Worm (Caenorhabditis elegans): Measurements from ENCODE around the gene acl-2.

The acl-2 gene

DNA sequence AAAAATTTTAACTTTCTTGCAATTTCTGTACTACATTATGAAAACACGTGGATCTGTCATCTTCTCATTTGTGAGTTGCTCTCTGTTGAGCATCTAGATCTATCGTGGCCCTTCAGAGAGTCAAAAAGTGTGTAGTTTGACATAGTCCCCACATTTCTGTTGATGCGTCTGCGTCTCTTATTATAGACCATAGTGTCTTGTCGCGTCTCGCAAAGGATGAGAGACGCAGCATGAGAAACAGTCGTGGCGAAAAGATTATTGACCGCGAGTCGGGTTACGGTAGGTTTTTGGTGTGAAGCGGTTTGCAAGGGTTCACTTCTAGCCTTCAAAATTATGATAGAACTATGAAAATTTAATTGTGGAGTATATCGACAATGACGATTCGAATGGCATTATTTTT lies 11.4 kb upstream of the acl-2 start (continued):
- TF ChIP-seq ztf-11 (tag; optimal IDR thresholded peaks at IDR 0.05): no peak

DNA sequence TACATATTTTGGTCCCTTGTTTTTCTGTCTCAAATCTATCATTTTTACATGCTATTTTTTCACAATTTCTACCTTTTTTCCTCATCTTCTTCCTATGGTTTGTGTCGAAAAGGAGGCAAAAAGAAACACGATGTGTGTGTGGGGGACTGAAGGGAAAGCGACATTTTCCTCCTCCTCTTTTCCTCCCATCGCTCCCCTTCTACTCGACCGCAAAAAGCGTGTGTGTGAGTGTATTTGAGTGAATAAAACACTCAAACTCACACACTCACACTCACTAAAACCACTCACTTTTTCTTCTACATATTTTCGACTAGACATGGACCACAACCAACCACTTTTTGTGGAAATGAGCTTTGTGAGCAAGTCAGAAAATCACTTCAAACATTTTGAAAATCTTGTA lies 10.6 kb upstream of the acl-2 start:
- TF ChIP-seq sptf-1 (tag; optimal IDR thresholded peaks at IDR 0.05) (peak; percentile 63), blmp-1 (tag; optimal IDR thresholded peaks at IDR 0.05) (no peak)

DNA sequence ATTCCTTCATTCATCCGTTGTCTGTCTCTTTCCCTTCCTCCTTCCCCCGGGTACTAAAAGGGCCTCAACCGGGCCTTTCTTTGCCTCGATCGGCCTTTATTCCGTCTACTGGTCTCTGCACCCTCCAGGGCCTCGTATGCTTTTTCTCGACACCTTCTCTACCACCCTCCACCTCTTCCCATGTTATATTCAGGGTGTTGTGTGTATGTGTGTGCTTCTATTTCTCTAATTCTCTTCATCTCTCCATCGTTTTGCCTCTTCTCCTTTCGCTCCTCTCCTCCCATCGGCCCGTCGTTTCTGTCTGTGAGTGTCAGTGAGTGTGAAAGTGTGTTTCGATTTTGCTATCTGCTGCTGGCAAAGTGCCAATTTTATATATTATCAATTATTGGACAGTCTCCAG lies 8.9 kb upstream of the acl-2 start:
- peak; percentile 63 for TF ChIP-seq mls-2 (tag; optimal IDR thresholded peaks at IDR 0.05)
- peak; percentile 60 for TF ChIP-seq hlh-1 (tag; optimal IDR thresholded peaks at IDR 0.05)
- TF ChIP-seq nhr-2 (tag; optimal IDR thresholded peaks at IDR 0.05): peak; percentile 67
- peak; percentile 20 for TF ChIP-seq bed-3 (GFP tag; optimal IDR thresholded peaks at IDR 0.05)
- peak; percentile 74 for TF ChIP-seq lsy-2 (tag; optimal IDR thresholded peaks at IDR 0.05)
- TF ChIP-seq mep-1 (tag; optimal IDR thresholded peaks at IDR 0.05): peak; percentile 50
- no peak for TF ChIP-seq ztf-11 (tag; optimal IDR thresholded peaks at IDR 0.05)
- no peak for TF ChIP-seq zip-8 (tag; optimal IDR thresholded peaks at IDR 0.05)
- peak; percentile 68 for TF ChIP-seq sptf-1 (tag; optimal IDR thresholded peaks at IDR 0.05)
- TF ChIP-seq ham-2 (GFP tag; optimal IDR thresholded peaks at IDR 0.05): peak; percentile 41
- peak; percentile 22 for TF ChIP-seq pha-4 (tag; optimal IDR thresholded peaks at IDR 0.05)
- TF ChIP-seq drap-1 (GFP tag; optimal IDR thresholded peaks at IDR 0.05): peak; percentile 18
- TF ChIP-seq ceh-83 (GFP tag; optimal IDR thresholded peaks at IDR 0.05): no peak
- no peak for TF ChIP-seq flh-1 (GFP tag; optimal IDR thresholded peaks at IDR 0.05)
- TF ChIP-seq nhr-237 (tag; optimal IDR thresholded peaks at IDR 0.05): peak; percentile 15
- TF ChIP-seq ces-1 (GFP tag; optimal IDR thresholded peaks at IDR 0.05): peak; percentile 58
- peak; percentile 78 for TF ChIP-seq unc-120 (tag; optimal IDR thresholded peaks at IDR 0.05; ENCODE audit: poor library complexity, severe bottlenecking)
- no peak for TF ChIP-seq mab-5 (tag; optimal IDR thresholded peaks at IDR 0.05)
- peak; percentile 11 for TF ChIP-seq cnd-1 (tag; optimal IDR thresholded peaks at IDR 0.05)
- peak; percentile 49 for TF ChIP-seq unc-62 (GFP tag; optimal IDR thresholded peaks at IDR 0.05)
- peak; percentile 69 for TF ChIP-seq lin-13 (tag; optimal IDR thresholded peaks at IDR 0.05)
- peak; percentile 10 for TF ChIP-seq M03D4.4 (tag; optimal IDR thresholded peaks at IDR 0.05)
- peak; percentile 29 for TF ChIP-seq ceh-39 (tag; optimal IDR thresholded peaks at IDR 0.05)

DNA sequence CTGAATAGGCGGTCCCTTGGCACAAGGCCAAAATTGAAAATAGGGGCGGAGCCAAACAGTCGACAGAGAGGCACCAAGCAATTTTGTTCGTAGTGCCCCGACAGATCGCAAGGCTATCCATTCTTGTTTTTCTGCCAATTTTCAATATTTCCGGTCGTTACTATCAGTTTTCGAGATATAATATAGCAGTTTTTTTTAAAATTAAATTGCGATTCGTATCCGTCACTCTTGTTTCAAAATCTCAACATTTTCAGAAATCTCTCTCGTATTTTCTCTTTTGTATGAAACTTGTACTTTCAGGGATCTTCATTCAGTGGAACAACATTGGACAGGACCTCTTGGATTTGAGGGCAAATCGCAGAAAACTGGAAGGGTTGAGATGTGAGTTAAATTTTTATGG lies 6.1 kb upstream of the acl-2 start, which contains the start of gene F57A8.1:
Gene F57A8.1 (plus strand): TSS at position 301 of the 400 bp plus-strand sequence.
- TF ChIP-seq ceh-43 (GFP tag; optimal IDR thresholded peaks at IDR 0.05) (no peak), nhr-12 (tag; optimal IDR thresholded peaks at IDR 0.05) (no peak), unc-62 (GFP tag; optimal IDR thresholded peaks at IDR 0.05) (no peak), elt-1 (tag; optimal IDR thresholded peaks at IDR 0.05; ENCODE audit: borderline replicate concordance, insufficient read depth) (no peak), M03D4.4 (tag; optimal IDR thresholded peaks at IDR 0.05) (no peak), hlh-1 (tag; optimal IDR thresholded peaks at IDR 0.05) (no peak), bed-3 (GFP tag; optimal IDR thresholded peaks at IDR 0.05) (no peak), cnd-1 (tag; optimal IDR thresholded peaks at IDR 0.05) (no peak), pha-4 (tag; optimal IDR thresholded peaks at IDR 0.05) (no peak), unc-120 (tag; optimal IDR thresholded peaks at IDR 0.05; ENCODE audit: poor library complexity, severe bottlenecking) (no peak), snpc-4 (tag; optimal IDR thresholded peaks at IDR 0.05) (no peak), lin-32 (GFP tag; optimal IDR thresholded peaks at IDR 0.05) (no peak), zip-8 (tag; optimal IDR thresholded peaks at IDR 0.05) (no peak), elt-3 (tag; optimal IDR thresholded peaks at IDR 0.05) (no peak), flh-1 (GFP tag; optimal IDR thresholded peaks at IDR 0.05) (no peak), ceh-83 (GFP tag; optimal IDR thresholded peaks at IDR 0.05) (no peak), sptf-1 (tag; optimal IDR thresholded peaks at IDR 0.05) (no peak), blmp-1 (tag; optimal IDR thresholded peaks at IDR 0.05) (no peak)

DNA sequence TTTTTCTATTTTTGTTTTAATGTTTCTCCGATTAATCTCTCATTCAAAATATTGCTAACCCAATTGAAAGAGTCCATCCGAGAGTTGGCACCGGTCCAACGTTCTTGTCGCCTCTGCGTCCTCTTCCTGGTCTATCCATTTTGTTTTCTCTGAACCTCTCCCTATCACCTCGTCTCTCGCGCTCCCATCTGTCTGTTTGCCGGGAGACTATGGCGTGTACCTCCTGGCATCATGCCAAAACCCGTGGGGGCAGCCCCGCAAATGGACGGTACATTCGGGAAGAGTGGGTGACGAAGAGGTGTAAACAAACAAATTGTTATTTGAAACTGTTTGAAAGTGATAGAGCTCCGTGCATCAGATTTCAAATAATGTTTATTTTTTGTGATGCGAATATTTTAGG lies 5.4 kb upstream of the acl-2 start, which contains the start of gene T06E8.2:
Gene T06E8.2 (minus strand): TSS at position 139 of the 400 bp plus-strand sequence.
- TF ChIP-seq ceh-39 (tag; optimal IDR thresholded peaks at IDR 0.05) (no peak), elt-1 (tag; optimal IDR thresholded peaks at IDR 0.05; ENCODE audit: borderline replicate concordance, insufficient read depth) (no peak), ham-2 (GFP tag; optimal IDR thresholded peaks at IDR 0.05) (peak; percentile 7), zip-8 (tag; optimal IDR thresholded peaks at IDR 0.05) (no peak), unc-120 (tag; optimal IDR thresholded peaks at IDR 0.05; ENCODE audit: poor library complexity, severe bottlenecking) (peak; percentile 56), M03D4.4 (tag; optimal IDR thresholded peaks at IDR 0.05) (no peak), elt-3 (tag; optimal IDR thresholded peaks at IDR 0.05) (no peak), nhr-76 (tag; optimal IDR thresholded peaks at IDR 0.05) (no peak), nhr-237 (tag; optimal IDR thresholded peaks at IDR 0.05) (no peak), snpc-4 (tag; optimal IDR thresholded peaks at IDR 0.05) (no peak), bed-3 (GFP tag; optimal IDR thresholded peaks at IDR 0.05) (no peak), ceh-43 (GFP tag; optimal IDR thresholded peaks at IDR 0.05) (no peak), unc-62 (GFP tag; optimal IDR thresholded peaks at IDR 0.05) (no peak), lsy-2 (tag; optimal IDR thresholded peaks at IDR 0.05) (no peak), lin-13 (tag; optimal IDR thresholded peaks at IDR 0.05) (no peak), sptf-1 (tag; optimal IDR thresholded peaks at IDR 0.05) (no peak), unc-39 (tag; optimal IDR thresholded peaks at IDR 0.05) (no peak), tbx-8 (GFP tag; optimal IDR thresholded peaks at IDR 0.05) (no peak), nhr-2 (tag; optimal IDR thresholded peaks at IDR 0.05) (no peak), hlh-1 (tag; optimal IDR thresholded peaks at IDR 0.05) (no peak), flh-1 (GFP tag; optimal IDR thresholded peaks at IDR 0.05) (no peak), nhr-12 (tag; optimal IDR thresholded peaks at IDR 0.05) (no peak), cnd-1 (tag; optimal IDR thresholded peaks at IDR 0.05) (peak; percentile 82), nhr-28 (tag; optimal IDR thresholded peaks at IDR 0.05) (no peak), drap-1 (GFP tag; optimal IDR thresholded peaks at IDR 0.05) (no peak), sem-2 (GFP tag; optimal IDR thresholded peaks at IDR 0.05) (no peak), ztf-11 (tag; optimal IDR thresholded peaks at IDR 0.05) (no peak), mls-2 (tag; optimal IDR thresholded peaks at IDR 0.05) (no peak), mab-5 (tag; optimal IDR thresholded peaks at IDR 0.05) (no peak), lin-32 (GFP tag; optimal IDR thresholded peaks at IDR 0.05) (peak; percentile 71), ceh-83 (GFP tag; optimal IDR thresholded peaks at IDR 0.05) (peak; percentile 5), pha-4 (tag; optimal IDR thresholded peaks at IDR 0.05) (no peak), mep-1 (tag; optimal IDR thresholded peaks at IDR 0.05) (no peak), blmp-1 (tag; optimal IDR thresholded peaks at IDR 0.05) (no peak), ces-1 (GFP tag; optimal IDR thresholded peaks at IDR 0.05) (peak; percentile 22)
